Fruit fly (Drosophila melanogaster) whole organism, embryonic: ENCODE measurements around the gene Nup98-96.

ENCODE experiments used
- Antp ChIP-seq: fragments of 200-800 bp; sonication (Bioruptor generic); optimal IDR thresholded peaks from 3 replicates; lab custom pipeline; 2016; ENCODE audit warnings: missing biosample characterization, missing genetic modification characterization
- B-H2 ChIP-seq: fragments of 200-800 bp; sonication (Bioruptor generic); optimal IDR thresholded peaks from 2 replicates; lab custom pipeline; 2018; ENCODE audit warnings: missing biosample characterization, mild to moderate bottlenecking, missing genetic modification characterization
- CG10366 ChIP-seq: fragments of 200-800 bp; sonication (Bioruptor generic); IDR thresholded peaks from 2 replicates; pipeline ENCODE4 v1.3.6; 2022; ENCODE audit warnings: missing biosample characterization, missing genetic modification characterization
- CG11723 ChIP-seq: fragments of 200-800 bp; sonication (Bioruptor generic); optimal IDR thresholded peaks from 2 replicates; lab custom pipeline; 2017; ENCODE audit warnings: missing biosample characterization, mild to moderate bottlenecking, missing genetic modification characterization
- CG12299 ChIP-seq: fragments of 200-800 bp; sonication (Bioruptor generic); optimal IDR thresholded peaks from 2 replicates; lab custom pipeline; 2018; ENCODE audit warnings: missing biosample characterization, mild to moderate bottlenecking, missing genetic modification characterization
- CG12942 ChIP-seq: fragments of 200-800 bp; sonication (Bioruptor generic); optimal IDR thresholded peaks from 3 replicates; lab custom pipeline; 2016; ENCODE audit warnings: missing biosample characterization, missing genetic modification characterization
- CG14710 ChIP-seq: fragments of 200-800 bp; sonication (Bioruptor generic); optimal IDR thresholded peaks from 3 replicates; lab custom pipeline; 2019; ENCODE audit warnings: missing biosample characterization, mild to moderate bottlenecking, missing genetic modification characterization, moderate library complexity
- CG15073 ChIP-seq: fragments of 200-800 bp; sonication (Bioruptor generic); optimal IDR thresholded peaks from 2 replicates; lab custom pipeline; 2016; ENCODE audit warnings: missing biosample characterization, missing genetic modification characterization
- CG17912 ChIP-seq: fragments of 200-800 bp; sonication (Bioruptor generic); optimal IDR thresholded peaks from 2 replicates; lab custom pipeline; 2018; ENCODE audit warnings: missing biosample characterization, mild to moderate bottlenecking, missing genetic modification characterization
- CG1832 ChIP-seq: fragments of 200-800 bp; sonication (Bioruptor generic); optimal IDR thresholded peaks from 2 replicates; lab custom pipeline; 2017; ENCODE audit warnings: missing biosample characterization, mild to moderate bottlenecking, missing genetic modification characterization, inconsistent platforms
- CG2199 ChIP-seq: fragments of 200-800 bp; sonication (Bioruptor generic); IDR thresholded peaks from 3 replicates; pipeline ENCODE4 v1.3.6; 2022; ENCODE audit warnings: missing biosample characterization, missing genetic modification characterization
- CG2678 ChIP-seq: fragments of 200-800 bp; sonication (Bioruptor generic); optimal IDR thresholded peaks from 3 replicates; lab custom pipeline; 2019; ENCODE audit warnings: missing biosample characterization, mild to moderate bottlenecking, missing genetic modification characterization, moderate library complexity
- CG30431 ChIP-seq: fragments of 200-800 bp; sonication (Bioruptor generic); optimal IDR thresholded peaks from 2 replicates; lab custom pipeline; 2017; ENCODE audit warnings: missing biosample characterization, missing genetic modification characterization
- CG3407 ChIP-seq: fragments of 200-800 bp; sonication (Bioruptor generic); optimal IDR thresholded peaks from 2 replicates; lab custom pipeline; 2018; ENCODE audit warnings: missing biosample characterization, mild to moderate bottlenecking, missing genetic modification characterization
- CG34376 ChIP-seq: fragments of 200-800 bp; sonication (Bioruptor generic); optimal IDR thresholded peaks from 2 replicates; lab custom pipeline; 2018; ENCODE audit warnings: missing biosample characterization, mild to moderate bottlenecking, missing genetic modification characterization
- CG3726 ChIP-seq: fragments of 200-800 bp; sonication (Bioruptor generic); IDR thresholded peaks from 3 replicates; pipeline ENCODE4, ENCODE4 v1.3.6; 2022; ENCODE audit warnings: missing biosample characterization, missing genetic modification characterization
- CG3847 ChIP-seq: fragments of 200-800 bp; sonication (Bioruptor generic); IDR thresholded peaks from 2 replicates; pipeline ENCODE4 v1.3.6; 2022; ENCODE audit warnings: missing biosample characterization, missing genetic modification characterization
- CG4617 ChIP-seq: fragments of 200-800 bp; sonication (Bioruptor generic); optimal IDR thresholded peaks from 3 replicates; lab custom pipeline; 2016; ENCODE audit warnings: missing biosample characterization, missing genetic modification characterization, borderline replicate concordance
- CG6175 ChIP-seq: fragments of 200-800 bp; sonication (Bioruptor generic); IDR thresholded peaks from 3 replicates; pipeline ENCODE4 v1.3.6; 2022; ENCODE audit warnings: missing biosample characterization, missing genetic modification characterization
- CG6272 ChIP-seq: fragments of 200-800 bp; sonication (Bioruptor generic); IDR thresholded peaks from 2 replicates; pipeline ENCODE4 v1.3.6; 2022; ENCODE audit warnings: missing biosample characterization, missing genetic modification characterization
- CG6813 ChIP-seq: fragments of 200-800 bp; sonication (Bioruptor generic); optimal IDR thresholded peaks from 2 replicates; lab custom pipeline; 2017; ENCODE audit warnings: missing biosample characterization, missing genetic modification characterization, mild to moderate bottlenecking, moderate library complexity, missing genetic modification reagents
- CG8924 ChIP-seq: fragments of 200-800 bp; optimal IDR thresholded peaks from 3 replicates; lab custom pipeline; 2019; ENCODE audit warnings: missing biosample characterization, mild to moderate bottlenecking, missing genetic modification characterization, moderate library complexity
- Camta ChIP-seq: fragments of 200-800 bp; sonication (Bioruptor generic); optimal IDR thresholded peaks from 2 replicates; lab custom pipeline; 2016; ENCODE audit warnings: missing biosample characterization, missing genetic modification characterization
- CoRest ChIP-seq: fragments of 200-800 bp; sonication (Bioruptor generic); optimal IDR thresholded peaks from 3 replicates; lab custom pipeline; 2018; ENCODE audit warnings: missing biosample characterization, mild to moderate bottlenecking, missing genetic modification characterization, moderate library complexity
- Dek ChIP-seq: fragments of 200-800 bp; sonication (Bioruptor generic); optimal IDR thresholded peaks from 3 replicates; lab custom pipeline; 2019; ENCODE audit warnings: missing biosample characterization, mild to moderate bottlenecking, missing genetic modification characterization, moderate library complexity
- Dip2 ChIP-seq: fragments of 200-800 bp; sonication (Bioruptor generic); IDR thresholded peaks from 2 replicates; pipeline ENCODE4 v1.3.6; 2022; ENCODE audit warnings: missing biosample characterization, missing genetic modification characterization
- Dip3 ChIP-seq: fragments of 200-800 bp; sonication (Bioruptor generic); optimal IDR thresholded peaks from 3 replicates; lab custom pipeline; 2016; ENCODE audit warnings: missing biosample characterization, missing genetic modification characterization
- MESR4 ChIP-seq: fragments of 200-800 bp; sonication (Bioruptor generic); optimal IDR thresholded peaks from 2 replicates; lab custom pipeline; 2018; ENCODE audit warnings: missing biosample characterization, mild to moderate bottlenecking, missing genetic modification characterization, moderate library complexity
- Mad ChIP-seq: fragments of 200-800 bp; sonication (Bioruptor generic); optimal IDR thresholded peaks from 2 replicates; lab custom pipeline; 2016; ENCODE audit warnings: missing biosample characterization, missing genetic modification characterization
- NfI ChIP-seq: fragments of 200-800 bp; sonication (Bioruptor generic); optimal IDR thresholded peaks from 3 replicates; lab custom pipeline; 2018; ENCODE audit warnings: missing biosample characterization, mild to moderate bottlenecking, missing genetic modification characterization, moderate library complexity
- TFAM ChIP-seq: fragments of 200-800 bp; sonication (Bioruptor generic); optimal IDR thresholded peaks from 2 replicates; lab custom pipeline; 2017; ENCODE audit warnings: missing biosample characterization, missing genetic modification characterization, inconsistent platforms
- Xrp1 ChIP-seq: fragments of 200-800 bp; sonication (Bioruptor generic); IDR thresholded peaks from 2 replicates; pipeline ENCODE4 v1.3.6; 2022; ENCODE audit warnings: missing biosample characterization, missing genetic modification characterization
- abd-A ChIP-seq: fragments of 200-800 bp; sonication (Bioruptor generic); optimal IDR thresholded peaks from 3 replicates; lab custom pipeline; 2019; ENCODE audit warnings: missing biosample characterization, mild to moderate bottlenecking, missing genetic modification characterization, moderate library complexity
- al ChIP-seq: fragments of 200-800 bp; sonication (Bioruptor generic); IDR thresholded peaks from 2 replicates; pipeline ENCODE4 v1.3.6; 2022; ENCODE audit warnings: missing biosample characterization, missing genetic modification characterization
- ash1 ChIP-seq: fragments of 200-800 bp; sonication (Bioruptor generic); optimal IDR thresholded peaks from 2 replicates; lab custom pipeline; 2018; ENCODE audit warnings: missing biosample characterization, mild to moderate bottlenecking, missing genetic modification characterization
- chn ChIP-seq: fragments of 200-800 bp; sonication (Bioruptor generic); optimal IDR thresholded peaks from 2 replicates; lab custom pipeline; 2016; ENCODE audit warnings: missing biosample characterization, missing genetic modification characterization
- cwo ChIP-seq: fragments of 200-800 bp; sonication (Bioruptor generic); optimal IDR thresholded peaks from 3 replicates; lab custom pipeline; 2017; ENCODE audit warnings: missing biosample characterization, missing genetic modification characterization, mild to moderate bottlenecking, moderate library complexity, missing genetic modification reagents
- gfzf ChIP-seq: fragments of 200-800 bp; sonication (Bioruptor generic); optimal IDR thresholded peaks from 2 replicates; lab custom pipeline; 2016; ENCODE audit warnings: missing biosample characterization, mild to moderate bottlenecking, missing genetic modification characterization, moderate library complexity
- gsb ChIP-seq: fragments of 200-800 bp; sonication (Bioruptor generic); IDR thresholded peaks from 2 replicates; pipeline ENCODE4 v1.3.6; 2022; ENCODE audit warnings: missing biosample characterization, missing genetic modification characterization
- hkb ChIP-seq, 2 experiments: fragments of 200-800 bp in 1 of 2; fragments of >200 bp in 1 of 2; sonication (Bioruptor generic) in 1 of 2; IDR thresholded peaks in 1 of 2; optimal IDR thresholded peaks in 1 of 2; 2 replicates each; pipeline versions ENCODE4 v1.3.6 to Lab custom; 2017 to 2022; ENCODE audit warnings: missing biosample characterization in 1 of 2, missing genetic modification characterization in 1 of 2
- lola ChIP-seq, 3 experiments: fragments of >200 bp in 2 of 3; fragments of 200-800 bp in 1 of 3; sonication (Bioruptor generic) in 1 of 3; optimal IDR thresholded peaks; 2 replicates each; lab custom pipeline; 2017 to 2019; ENCODE audit warnings: missing biosample characterization in 3 of 3, missing genetic modification characterization in 3 of 3, mild to moderate bottlenecking in 1 of 3, moderate library complexity in 1 of 3
- nmo ChIP-seq: fragments of 200-800 bp; sonication (Bioruptor generic); optimal IDR thresholded peaks from 2 replicates; lab custom pipeline; 2018; ENCODE audit warnings: missing biosample characterization, mild to moderate bottlenecking, missing genetic modification characterization, moderate library complexity
- oc ChIP-seq: fragments of 200-800 bp; sonication (Bioruptor generic); optimal IDR thresholded peaks from 2 replicates; lab custom pipeline; 2018; ENCODE audit warnings: missing biosample characterization, mild to moderate bottlenecking, missing genetic modification characterization, moderate library complexity
- shn ChIP-seq: fragments of 200-800 bp; sonication (Bioruptor generic); optimal IDR thresholded peaks from 3 replicates; lab custom pipeline; 2016; ENCODE audit warnings: missing biosample characterization, missing genetic modification characterization
- sug ChIP-seq: fragments of 200-800 bp; optimal IDR thresholded peaks from 2 replicates; lab custom pipeline; 2019; ENCODE audit warnings: missing biosample characterization, mild to moderate bottlenecking, missing genetic modification characterization, moderate library complexity
- tap ChIP-seq: fragments of 200-800 bp; optimal IDR thresholded peaks from 3 replicates; lab custom pipeline; 2019; ENCODE audit warnings: missing biosample characterization, mild to moderate bottlenecking, missing genetic modification characterization, moderate library complexity
- trh ChIP-seq: fragments of 200-800 bp; sonication (Bioruptor generic); optimal IDR thresholded peaks from 2 replicates; lab custom pipeline; 2016; ENCODE audit warnings: missing biosample characterization, missing genetic modification characterization

Gene Nup98-96

DNA sequence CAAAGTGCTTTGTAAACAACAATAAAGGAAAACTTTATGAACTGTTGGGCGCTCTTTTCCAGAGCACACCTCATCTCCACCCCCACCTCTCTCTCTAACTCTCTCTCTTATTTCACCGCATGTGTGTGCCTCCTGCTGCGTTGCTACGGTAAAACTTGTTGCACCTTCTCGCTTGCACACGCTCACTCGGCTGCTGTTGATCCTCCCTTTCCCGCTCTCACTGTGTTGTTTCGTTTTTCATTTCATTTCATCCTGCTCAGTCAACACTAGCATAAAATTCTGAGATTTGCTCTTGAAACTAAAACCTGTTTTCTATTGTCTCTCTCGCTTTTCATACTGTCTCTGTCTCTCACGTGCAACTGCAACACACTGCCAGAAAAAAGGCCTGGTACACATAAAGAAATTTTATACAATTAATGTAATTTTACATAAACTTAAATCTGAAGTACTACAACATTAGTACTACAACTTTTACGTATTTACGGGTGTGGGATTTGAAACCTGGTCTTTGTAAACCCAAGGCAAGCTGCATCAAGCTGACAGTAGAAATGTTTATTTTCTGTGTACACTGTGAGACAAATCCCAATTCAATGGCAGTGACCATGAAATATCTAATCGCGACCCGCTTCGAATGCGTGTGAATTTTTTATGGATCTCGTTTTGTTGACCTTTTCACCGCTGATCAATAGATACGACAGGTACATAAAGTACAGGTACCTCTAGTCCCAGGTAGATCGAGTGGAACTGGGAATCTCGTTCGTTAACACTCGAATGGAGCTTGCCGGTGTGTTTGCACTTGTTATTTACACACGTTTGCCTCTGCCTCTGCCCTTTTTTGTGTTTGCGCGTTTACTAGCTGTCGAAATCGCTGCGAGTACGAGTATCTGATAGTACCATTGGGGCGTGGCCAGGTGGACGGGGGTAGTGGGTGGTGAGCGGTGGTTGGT is 1.3 kb upstream of the Nup98-96 start (continued):
- TF ChIP-seq CG14710 (tag; lab: Kevin White, UChicago) = peak; percentile 96
- peak; percentile 76 for TF ChIP-seq CG12299 (tag; lab: Kevin White, UChicago)
- TF ChIP-seq chn (GFP tag; lab: Kevin White, UChicago) = peak; percentile 78
- TF ChIP-seq CG2678 (tag; lab: Kevin White, UChicago) = peak; percentile 86
- TF ChIP-seq NfI (GFP tag; lab: Kevin White, UChicago) = peak; percentile 71
- TF ChIP-seq trh (GFP tag; lab: Kevin White, UChicago) = peak; percentile 75
- peak; percentile 92 for TF ChIP-seq CG30431 (GFP tag; lab: Kevin White, UChicago)
- peak; percentile 24; the same call in 1 of the 2 replicates for TF ChIP-seq al (GFP tag; lab: Robert Waterston, UW)
- peak; percentile 81 for TF ChIP-seq cwo (GFP tag; lab: Kevin White, UChicago)
- peak; percentile 76 for TF ChIP-seq CG3726 (GFP tag; lab: Robert Waterston, UW)
- peak; percentile 54 for TF ChIP-seq shn (GFP tag; lab: Kevin White, UChicago)
- peak; percentile 79 for TF ChIP-seq CG11723 (GFP tag; lab: Kevin White, UChicago)
- TF ChIP-seq ash1 = peak; percentile 92
- TF ChIP-seq lola (GFP tag; optimal IDR thresholded peaks at IDR 0.05; lab: Kevin White, UChicago) = peak in 1 of 3 experiments; percentile 97
- peak; percentile 28; the same call in 1 of the 3 replicates for TF ChIP-seq CG6175 (GFP tag; lab: Robert Waterston, UW)
- peak; percentile 73 for TF ChIP-seq Mad (GFP tag; lab: Kevin White, UChicago)
- peak; percentile 84 for TF ChIP-seq CG3407 (GFP tag; lab: Kevin White, UChicago)
- TF ChIP-seq CG15073 = peak; percentile 71
- TF ChIP-seq Xrp1 (GFP tag; lab: Robert Waterston, UW) = peak; percentile 95
- no peak for TF ChIP-seq gfzf
- TF ChIP-seq B-H2 = peak; percentile 52
- TF ChIP-seq CoRest (tag; lab: Kevin White, UChicago) = peak; percentile 89
- TF ChIP-seq CG6813 (GFP tag; lab: Kevin White, UChicago) = peak; percentile 82
- peak; percentile 76 for TF ChIP-seq CG6272 (GFP tag; lab: Robert Waterston, UW)
- TF ChIP-seq CG12942 = peak; percentile 81
- peak; percentile 78 for TF ChIP-seq CG1832 (GFP tag; lab: Kevin White, UChicago)
- peak; percentile 69; the same call in 2 of the 3 replicates for TF ChIP-seq CG2199 (GFP tag; lab: Robert Waterston, UW)
- TF ChIP-seq Antp (GFP tag; lab: Kevin White, UChicago) = peak; percentile 77
- TF ChIP-seq CG17912 = peak; percentile 10
- TF ChIP-seq abd-A (tag; lab: Kevin White, UChicago) = peak; percentile 48
- TF ChIP-seq hkb (optimal IDR thresholded peaks at IDR 0.05; lab: Kevin White, UChicago) = no peak
- peak; percentile 80 for TF ChIP-seq hkb (GFP tag; IDR thresholded peaks at IDR 0.05; lab: Robert Waterston, UW)
- peak; percentile 61 for TF ChIP-seq TFAM (GFP tag; lab: Kevin White, UChicago)
- peak; percentile 77 for TF ChIP-seq sug (tag; lab: Kevin White, UChicago)
- peak; percentile 19 for TF ChIP-seq Dip3
- TF ChIP-seq Dip2 = no peak
- TF ChIP-seq oc (tag; lab: Kevin White, UChicago) = peak; percentile 97
- no peak for TF ChIP-seq gsb (GFP tag; lab: Robert Waterston, UW)
- peak; percentile 76 for TF ChIP-seq CG10366 (GFP tag; lab: Robert Waterston, UW)
- peak; percentile 87 for TF ChIP-seq CG34376 (GFP tag; lab: Kevin White, UChicago)
- peak; percentile 92 for TF ChIP-seq CG8924
- TF ChIP-seq nmo (GFP tag; lab: Kevin White, UChicago) = peak; percentile 95
- peak; percentile 85 for TF ChIP-seq Camta (GFP tag; lab: Kevin White, UChicago)
- peak; percentile 66 for TF ChIP-seq Dek (tag; lab: Kevin White, UChicago)
- peak; percentile 29 for TF ChIP-seq MESR4 (GFP tag; lab: Kevin White, UChicago)
- peak; percentile 77 for TF ChIP-seq tap (tag; lab: Kevin White, UChicago)
- TF ChIP-seq CG4617 (GFP tag; lab: Kevin White, UChicago) = peak; percentile 64
- TF ChIP-seq CG3847 (GFP tag; lab: Robert Waterston, UW) = peak; percentile 50; the same call in 1 of the 2 replicates
